Worm (Caenorhabditis elegans) whole organism, dauer: ENCODE results near the gene scl-18.

Source experiments
- unc-62 ChIP-seq: sonication (generic microtip); optimal IDR thresholded peaks from 2 replicates; lab custom pipeline; 2017; ENCODE audit warnings: missing biosample characterization, missing genetic modification reagents, missing genetic modification characterization

The scl-18 gene

DNA sequence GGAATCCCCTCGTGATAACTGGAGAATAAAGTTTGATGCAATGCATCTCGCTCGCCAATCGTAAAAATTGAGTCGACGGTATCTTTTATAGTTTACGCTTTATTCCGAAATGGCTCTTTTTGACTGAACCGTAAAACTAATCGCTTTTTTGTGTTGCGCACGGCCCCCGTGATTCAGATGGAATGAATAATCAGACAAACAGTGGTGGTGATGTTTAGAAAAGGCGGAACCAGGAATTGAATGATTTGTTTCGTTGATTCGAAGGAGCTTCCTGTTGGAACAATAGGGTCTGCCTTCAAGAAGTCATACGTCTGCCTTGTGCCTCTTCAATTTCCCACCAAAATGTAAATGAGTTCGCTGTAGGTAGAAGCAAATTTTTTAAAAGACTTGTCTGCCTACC lies at the start of gene scl-18:
scl-18 (minus strand) TSS at position 101 of the 400 bp plus-strand sequence.
- TF ChIP-seq unc-62 (GFP tag; lab: Kevin White, UChicago), result no peak

DNA sequence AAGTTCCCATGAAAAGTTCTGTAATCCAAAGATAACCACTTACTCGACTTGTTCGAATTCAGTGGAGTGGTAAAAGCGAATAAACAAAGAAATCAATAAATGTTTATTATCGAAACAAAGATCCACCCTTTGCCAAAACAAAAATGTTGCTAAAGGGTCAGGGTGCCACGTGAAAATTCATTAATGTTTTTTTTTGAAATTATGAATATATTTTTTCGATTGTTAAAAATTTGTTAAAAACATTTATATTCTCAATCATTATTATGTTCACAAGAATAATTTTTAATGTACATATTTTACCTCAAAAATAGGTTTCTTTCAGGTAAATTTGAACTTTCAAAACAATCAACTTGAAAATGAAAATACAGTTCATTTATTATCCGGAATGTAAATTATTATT lies 48.8 kb upstream of the scl-18 start, which contains the start of gene H01G02.4:
H01G02.4 (minus strand) TSS at position 101 of the 400 bp plus-strand sequence.
- TF ChIP-seq unc-62 (GFP tag; lab: Kevin White, UChicago), result no peak

DNA sequence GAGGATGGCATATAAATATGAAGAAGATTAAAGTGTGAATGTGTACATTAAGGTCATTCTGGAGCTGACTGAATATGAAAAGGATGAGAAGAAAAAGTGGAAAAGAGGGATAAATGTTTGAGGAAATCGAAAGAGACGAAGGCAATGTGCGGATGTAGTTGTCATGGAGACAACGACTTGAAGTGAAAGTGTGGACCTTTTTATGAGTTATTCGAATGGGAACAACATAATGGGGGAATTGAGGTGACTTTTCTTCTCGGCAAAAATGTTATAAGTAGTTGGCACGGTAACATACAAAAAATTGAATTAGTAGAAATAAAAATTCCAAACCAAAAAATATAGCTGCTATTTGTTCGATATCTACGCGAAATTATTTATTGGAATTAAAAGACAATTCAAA lies 46.9 kb upstream of the scl-18 start, which contains the start of gene dyf-18:
dyf-18 (minus strand) TSS at position 101 of the 400 bp plus-strand sequence.
- no peak for TF ChIP-seq unc-62 (GFP tag; lab: Kevin White, UChicago)

DNA sequence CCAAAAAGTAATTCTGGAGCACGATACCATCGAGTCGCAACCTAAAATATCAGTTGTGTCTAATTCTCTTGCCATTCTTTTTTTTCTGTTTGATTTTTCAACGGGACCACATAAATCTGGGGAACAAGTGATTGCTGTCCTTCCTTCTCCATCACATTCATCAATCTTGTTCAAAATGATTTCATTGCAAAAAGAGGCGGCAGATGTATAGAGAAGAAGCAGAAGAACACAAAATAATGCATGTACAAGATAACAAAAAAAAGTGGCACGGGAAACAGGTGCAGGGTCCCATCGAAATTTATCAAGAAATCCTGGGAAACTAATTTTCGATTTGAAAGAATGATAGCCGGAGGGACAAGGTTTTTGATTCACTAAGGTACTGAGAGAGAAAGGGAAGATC lies 45.0 kb upstream of the scl-18 start:
- TF ChIP-seq unc-62 (GFP tag; lab: Kevin White, UChicago), result no peak

DNA sequence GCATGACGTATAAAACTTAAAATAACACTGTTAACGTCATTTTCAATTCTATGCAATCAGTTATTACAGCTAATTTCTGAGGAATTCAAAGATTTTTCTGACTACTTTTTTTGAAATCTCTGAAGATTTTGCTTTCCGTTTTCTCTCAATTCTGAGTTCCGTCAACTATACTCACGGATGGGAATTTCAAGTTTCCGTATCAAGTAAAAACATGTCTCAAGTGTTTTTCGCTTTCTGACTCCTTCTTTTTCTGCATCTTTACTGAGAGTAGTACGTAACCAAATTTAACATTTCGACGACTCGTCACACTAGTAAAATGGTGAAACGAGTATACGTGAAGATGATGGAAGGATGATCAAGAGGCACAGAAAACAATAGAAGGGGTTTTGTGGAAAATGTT lies 42.6 kb upstream of the scl-18 start:
- TF ChIP-seq unc-62 (GFP tag; lab: Kevin White, UChicago), result no peak

DNA sequence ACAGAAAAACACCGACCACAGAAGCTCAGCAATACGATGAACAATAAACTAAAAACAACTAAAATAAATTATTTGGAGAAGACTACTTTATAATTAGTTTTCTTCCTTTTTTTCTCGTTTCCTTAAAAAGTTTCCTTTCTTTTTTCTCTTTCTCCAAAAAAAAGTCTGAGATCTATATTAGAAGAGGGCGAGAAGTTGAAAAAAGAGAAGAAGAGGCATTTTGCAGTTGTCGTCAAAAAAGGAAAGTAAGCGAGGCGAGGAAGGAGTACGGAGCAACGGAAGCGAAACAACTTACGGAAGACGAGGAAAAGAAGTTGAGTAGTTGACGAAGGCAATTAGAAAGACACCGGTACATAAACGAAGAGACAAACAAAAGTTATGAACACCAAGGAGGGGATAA lies 41.7 kb upstream of the scl-18 start:
- no peak for TF ChIP-seq unc-62 (GFP tag; lab: Kevin White, UChicago)

DNA sequence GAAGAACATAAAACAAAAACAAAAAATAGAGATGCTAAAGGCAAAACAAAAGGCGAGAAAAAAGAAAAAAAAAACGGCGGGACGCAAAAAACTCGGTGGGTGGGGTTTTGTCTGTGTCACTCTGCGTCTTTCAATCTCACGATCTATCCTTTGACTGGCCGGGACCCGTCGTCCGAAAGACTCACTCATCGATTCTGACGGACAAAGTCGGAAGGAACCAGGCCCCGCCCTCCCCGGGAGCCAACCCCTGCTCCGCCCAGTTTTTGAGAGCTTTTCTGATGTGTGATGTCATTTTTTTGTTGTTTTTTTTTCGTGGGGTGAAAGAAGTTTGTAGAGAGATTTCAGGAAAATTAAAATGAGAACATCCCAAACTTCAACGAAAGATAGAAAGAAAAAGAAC lies 38.9 kb upstream of the scl-18 start:
- no peak for TF ChIP-seq unc-62 (GFP tag; lab: Kevin White, UChicago)

DNA sequence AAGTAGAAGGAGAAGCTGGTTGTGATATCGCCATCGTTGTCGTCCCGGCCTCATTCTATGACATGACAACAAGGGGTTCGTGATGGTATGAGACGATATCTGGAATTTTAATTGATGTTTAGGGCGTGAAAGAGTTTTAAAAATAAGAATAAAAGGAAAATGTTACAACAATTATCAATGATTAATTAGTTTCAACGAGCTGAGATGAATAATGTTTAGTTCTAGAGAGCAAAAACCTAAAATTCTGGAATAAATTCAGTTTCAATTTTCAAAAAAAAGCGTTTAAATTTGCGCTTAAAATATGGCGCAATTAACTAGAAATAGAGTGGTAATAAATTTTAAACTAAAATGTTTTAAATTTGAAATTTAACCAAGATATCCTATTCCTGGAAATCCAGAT lies 38.3 kb upstream of the scl-18 start, which contains the start of gene H01G02.3:
H01G02.3 (minus strand) TSS at position 101 of the 400 bp plus-strand sequence.
- no peak for TF ChIP-seq unc-62 (GFP tag; lab: Kevin White, UChicago)

DNA sequence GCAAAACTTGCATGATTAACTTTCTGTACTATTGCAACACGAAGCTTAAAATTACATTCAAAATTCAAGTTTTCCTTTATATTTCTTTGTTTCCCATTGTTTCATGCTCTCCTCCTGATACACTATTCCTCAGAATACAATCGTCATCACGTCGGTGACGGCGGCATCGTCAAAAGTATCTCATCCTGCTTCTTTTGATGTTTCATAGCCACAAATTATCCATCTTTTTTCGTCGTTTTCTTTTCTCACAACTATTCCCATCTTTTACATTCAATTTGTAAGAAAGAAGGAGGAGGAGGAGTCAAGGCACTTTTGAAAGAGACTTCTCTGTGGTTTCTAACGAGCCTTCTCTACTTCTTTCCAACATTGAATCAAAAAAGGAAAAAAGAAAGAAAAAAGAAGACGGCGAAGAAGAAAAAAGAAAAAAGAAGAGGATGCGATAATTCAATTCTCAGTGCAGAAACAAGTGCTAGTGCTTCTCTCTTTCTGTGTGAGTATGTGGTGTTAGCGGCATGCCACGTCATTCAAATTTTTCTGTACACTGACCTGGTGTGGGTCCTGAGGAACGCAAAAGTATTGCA lies 34.2 kb upstream of the scl-18 start:
- no peak for TF ChIP-seq unc-62 (GFP tag; lab: Kevin White, UChicago)

DNA sequence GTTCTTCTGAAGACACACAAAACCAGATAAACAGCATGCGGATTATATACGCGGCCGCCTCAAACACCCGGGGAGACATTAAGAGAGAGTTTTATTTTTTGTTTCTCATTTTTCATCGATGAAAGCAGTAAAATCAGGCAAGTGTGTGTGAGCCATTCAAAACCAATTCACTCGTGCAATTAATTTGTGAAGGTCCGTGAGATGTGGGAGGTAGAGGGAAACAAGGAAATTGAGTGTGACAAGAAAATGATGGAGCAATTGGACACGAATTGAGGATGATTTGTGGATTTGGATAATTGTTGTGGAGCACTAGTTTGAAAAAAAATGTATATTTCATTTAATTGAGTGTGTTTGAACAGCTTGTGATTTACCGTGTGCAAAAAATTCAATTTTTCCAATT lies 33.6 kb upstream of the scl-18 start:
- TF ChIP-seq unc-62 (GFP tag; lab: Kevin White, UChicago), result no peak

DNA sequence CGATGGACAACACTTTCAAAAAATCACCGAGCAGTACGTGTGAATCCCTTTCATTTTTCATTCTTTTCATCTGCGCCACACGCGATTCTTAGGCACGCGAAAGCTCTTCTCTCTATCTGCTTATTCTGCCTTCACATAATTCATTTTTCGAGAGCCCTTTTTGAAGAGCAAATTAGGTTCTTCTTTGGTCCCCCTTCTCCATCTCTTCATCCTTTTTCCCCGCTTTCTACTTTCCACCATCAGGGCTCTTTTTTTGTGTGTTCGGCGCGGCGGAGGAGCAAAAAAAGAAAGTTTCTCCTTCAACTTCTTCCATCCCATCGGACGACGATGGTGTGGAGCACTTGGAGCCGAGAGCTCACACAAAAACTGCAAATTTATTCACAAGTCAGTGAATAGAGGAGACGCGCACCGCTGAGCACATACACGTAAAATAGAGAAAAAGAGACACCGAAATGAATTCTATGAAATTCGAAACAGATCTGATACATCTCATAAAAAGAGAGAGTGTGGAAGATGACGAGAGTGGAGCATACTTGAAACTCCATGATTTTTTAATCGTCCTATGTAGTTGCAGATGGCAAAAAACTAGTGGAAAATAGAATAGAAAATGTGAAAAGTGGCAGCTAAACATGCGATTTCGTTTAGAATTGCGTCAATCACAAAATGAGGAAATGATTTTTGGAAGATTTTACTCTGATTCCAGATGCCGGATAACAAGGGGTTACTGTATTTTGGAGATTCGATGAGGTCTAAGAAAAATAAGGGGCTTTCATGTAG lies 31.0 kb upstream of the scl-18 start:
- no peak for TF ChIP-seq unc-62 (GFP tag; lab: Kevin White, UChicago)

DNA sequence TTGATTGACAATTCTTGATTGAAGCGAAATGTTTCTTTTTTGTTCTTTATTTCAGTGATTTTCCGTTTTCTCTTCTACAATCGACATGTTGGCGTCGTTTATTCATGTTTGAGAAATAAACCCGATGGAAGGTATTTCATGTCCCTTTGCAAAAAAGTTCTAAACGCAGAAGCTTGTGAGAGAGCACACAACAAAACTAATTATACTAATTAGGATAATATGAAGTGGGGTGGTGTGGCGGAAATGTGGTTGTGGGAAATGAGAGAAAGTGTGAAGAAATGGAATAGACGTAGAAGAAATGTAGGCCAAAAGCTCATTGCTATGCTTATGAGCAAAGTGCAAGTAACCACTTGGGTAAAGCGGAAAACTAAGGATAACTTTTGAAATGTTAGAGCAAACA lies 28.6 kb upstream of the scl-18 start:
- TF ChIP-seq unc-62 (GFP tag; lab: Kevin White, UChicago), result no peak

DNA sequence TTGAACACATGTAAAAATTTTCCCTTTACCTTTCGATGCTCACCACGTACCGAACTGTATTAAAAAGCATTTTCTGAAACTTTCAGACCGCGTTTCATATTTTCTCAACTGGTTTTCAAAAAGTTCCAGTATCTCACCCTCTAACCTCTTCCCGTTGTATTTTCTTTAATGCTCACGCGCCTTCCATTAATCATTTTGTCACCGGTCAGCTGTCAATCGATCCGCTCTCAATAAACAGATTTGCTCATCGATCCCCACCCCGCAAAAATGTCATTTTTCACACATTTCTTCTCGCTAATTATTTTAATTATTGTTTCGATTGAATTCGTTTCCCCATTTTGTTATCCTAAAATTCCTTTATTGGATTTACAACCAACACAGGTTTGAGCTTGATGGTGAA lies 24.8 kb upstream of the scl-18 start, which contains the start of gene lpr-2:
lpr-2 (plus strand) TSS at position 189 of the 400 bp plus-strand sequence.
- TF ChIP-seq unc-62 (GFP tag; lab: Kevin White, UChicago), result no peak

DNA sequence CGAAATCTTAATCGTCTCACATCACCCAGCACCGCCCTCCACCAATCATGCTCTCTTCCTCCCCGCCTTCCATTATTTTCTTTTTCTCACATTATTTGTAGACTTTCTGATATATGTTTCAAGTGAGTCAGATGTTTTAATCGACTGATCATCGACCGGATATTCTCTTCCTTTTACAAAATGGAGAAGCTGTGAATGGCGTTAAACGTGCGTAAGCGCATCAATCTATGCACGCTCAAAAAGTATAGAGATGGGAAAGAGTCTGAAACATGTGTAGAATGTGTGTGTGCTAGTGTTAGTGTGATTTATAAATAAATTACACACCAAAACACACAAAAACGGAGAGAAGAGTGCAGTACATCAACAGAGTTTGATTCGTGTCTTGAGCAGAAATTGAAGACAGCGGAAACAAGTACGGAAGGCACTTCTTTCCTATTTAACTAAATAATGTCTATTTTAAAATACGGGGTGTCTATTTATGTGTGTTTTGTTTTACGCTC lies 22.8 kb upstream of the scl-18 start:
- TF ChIP-seq unc-62 (GFP tag; lab: Kevin White, UChicago), result no peak

DNA sequence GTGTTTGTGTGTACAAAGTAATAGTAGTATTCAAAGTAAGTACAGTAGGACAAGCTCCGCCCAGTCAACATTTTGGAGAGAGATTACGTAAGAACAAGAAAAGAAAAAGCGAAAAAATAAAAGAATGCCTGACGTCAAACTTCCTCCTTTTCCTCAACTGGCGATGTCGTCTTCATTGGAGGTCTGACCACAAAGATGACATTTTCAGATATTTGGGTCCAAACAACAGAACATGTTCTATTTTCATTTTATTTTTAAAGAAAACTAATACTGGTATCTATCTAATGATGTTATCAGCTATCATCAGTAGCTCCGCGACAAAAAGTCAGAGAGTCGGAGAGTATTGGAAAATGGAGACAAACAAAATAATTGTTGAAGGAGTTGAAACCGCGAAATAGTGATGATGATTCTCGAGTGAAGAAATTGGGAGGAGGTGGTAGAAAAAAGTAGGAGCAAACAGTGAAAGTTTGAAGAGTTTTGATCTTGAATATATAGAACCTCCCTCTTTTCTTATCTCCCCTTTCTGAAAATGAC lies 19.5 kb upstream of the scl-18 start, which contains the start of gene lips-5:
lips-5 (minus strand) TSS at position 51 of the 534 bp plus-strand sequence.
- TF ChIP-seq unc-62 (GFP tag; lab: Kevin White, UChicago), result no peak

DNA sequence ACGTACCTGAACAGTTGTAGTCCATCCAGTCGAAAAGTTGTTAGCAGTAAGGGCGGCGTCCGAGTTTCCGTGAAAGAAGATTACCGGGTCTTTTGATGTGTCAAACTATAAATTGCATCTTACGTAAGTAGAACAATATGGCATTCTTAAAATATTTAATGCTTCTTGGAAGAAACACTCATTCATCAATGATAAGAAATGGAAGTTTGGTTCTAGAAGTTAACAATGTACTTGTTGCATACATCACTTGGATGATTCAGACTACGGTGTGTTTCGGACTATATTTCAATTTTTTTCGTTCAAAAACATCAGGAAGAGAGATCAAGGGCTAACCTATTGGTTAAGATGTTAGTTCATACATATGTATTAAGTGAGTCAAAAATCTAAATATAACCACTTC lies 17.9 kb upstream of the scl-18 start:
- TF ChIP-seq unc-62 (GFP tag; lab: Kevin White, UChicago), result no peak
